Fruit fly (Drosophila melanogaster) whole organism, embryonic: ENCODE data around the gene CG8379.

Source experiments
- ATbp ChIP-seq: fragments of 200-800 bp; sonication (Bioruptor generic); optimal IDR thresholded peaks from 2 replicates; lab custom pipeline; 2017; ENCODE audit warnings: missing biosample characterization, mild to moderate bottlenecking, missing genetic modification characterization, missing genetic modification reagents
- Adf1 ChIP-seq: fragments of 200-800 bp; sonication (Bioruptor generic); IDR thresholded peaks from 2 replicates; pipeline ENCODE4 v1.3.6; 2022; ENCODE audit warnings: missing biosample characterization, missing genetic modification characterization
- Asciz ChIP-seq: fragments of 200-800 bp; sonication (Bioruptor generic); optimal IDR thresholded peaks from 2 replicates; lab custom pipeline; 2017; ENCODE audit warnings: missing biosample characterization, mild to moderate bottlenecking, missing genetic modification characterization, missing genetic modification reagents
- CG10321 ChIP-seq: fragments of 200-800 bp; sonication (Bioruptor generic); IDR thresholded peaks from 2 replicates; pipeline ENCODE4 v1.3.6; 2022; ENCODE audit warnings: missing biosample characterization, missing genetic modification characterization
- CG12236 ChIP-seq: fragments of 200-800 bp; sonication (Bioruptor generic); optimal IDR thresholded peaks from 2 replicates; lab custom pipeline; 2016; ENCODE audit warnings: missing biosample characterization, missing genetic modification characterization
- CG13775 ChIP-seq: fragments of 200-800 bp; sonication (Bioruptor generic); optimal IDR thresholded peaks from 3 replicates; lab custom pipeline; 2017; ENCODE audit warnings: missing biosample characterization, mild to moderate bottlenecking, missing genetic modification characterization
- CG13894 ChIP-seq: fragments of 200-800 bp; sonication (Bioruptor generic); optimal IDR thresholded peaks from 3 replicates; lab custom pipeline; 2018; ENCODE audit warnings: missing biosample characterization, mild to moderate bottlenecking, missing genetic modification characterization, moderate library complexity
- CG14014 ChIP-seq: fragments of 200-800 bp; sonication (Bioruptor generic); IDR thresholded peaks from 2 replicates; pipeline ENCODE4 v1.3.6; 2022; ENCODE audit warnings: missing biosample characterization, missing genetic modification characterization
- CG14965 ChIP-seq: fragments of 200-800 bp; sonication (Bioruptor generic); optimal IDR thresholded peaks from 2 replicates; lab custom pipeline; 2016; ENCODE audit warnings: missing biosample characterization, missing genetic modification characterization, borderline replicate concordance
- CG1529 ChIP-seq: fragments of 200-800 bp; sonication (Bioruptor generic); optimal IDR thresholded peaks from 3 replicates; lab custom pipeline; 2018; ENCODE audit warnings: missing biosample characterization, missing genetic modification characterization
- CG1603 ChIP-seq: fragments of 200-800 bp; sonication (Bioruptor generic); optimal IDR thresholded peaks from 2 replicates; lab custom pipeline; 2019; ENCODE audit warnings: missing biosample characterization, mild to moderate bottlenecking, missing genetic modification characterization, moderate library complexity
- CG17802 ChIP-seq: fragments of 200-800 bp; sonication (Bioruptor generic); optimal IDR thresholded peaks from 2 replicates; lab custom pipeline; 2018; ENCODE audit warnings: missing biosample characterization, mild to moderate bottlenecking, missing genetic modification characterization, moderate library complexity
- CG1832 ChIP-seq: fragments of 200-800 bp; sonication (Bioruptor generic); optimal IDR thresholded peaks from 2 replicates; lab custom pipeline; 2017; ENCODE audit warnings: missing biosample characterization, mild to moderate bottlenecking, missing genetic modification characterization, inconsistent platforms
- CG3407 ChIP-seq: fragments of 200-800 bp; sonication (Bioruptor generic); optimal IDR thresholded peaks from 2 replicates; lab custom pipeline; 2018; ENCODE audit warnings: missing biosample characterization, mild to moderate bottlenecking, missing genetic modification characterization
- CG34422 ChIP-seq: fragments of 200-800 bp; sonication (Bioruptor generic); IDR thresholded peaks from 3 replicates; pipeline ENCODE4 v1.3.6; 2022; ENCODE audit warnings: missing biosample characterization, missing genetic modification characterization
- CG4707 ChIP-seq: fragments of 200-800 bp; sonication (Bioruptor generic); optimal IDR thresholded peaks from 2 replicates; lab custom pipeline; 2018; ENCODE audit warnings: missing biosample characterization, mild to moderate bottlenecking, missing genetic modification characterization, moderate library complexity
- CG6654 ChIP-seq: fragments of 200-800 bp; sonication (Bioruptor generic); optimal IDR thresholded peaks from 2 replicates; lab custom pipeline; 2017; ENCODE audit warnings: missing biosample characterization, mild to moderate bottlenecking, missing genetic modification characterization
- CG7839 ChIP-seq: fragments of 200-800 bp; sonication (Bioruptor generic); optimal IDR thresholded peaks from 3 replicates; lab custom pipeline; 2018; ENCODE audit warnings: missing biosample characterization, mild to moderate bottlenecking, missing genetic modification characterization, moderate library complexity
- CG9797 ChIP-seq: fragments of 200-800 bp; sonication (Bioruptor generic); optimal IDR thresholded peaks from 3 replicates; lab custom pipeline; 2018; ENCODE audit warnings: missing biosample characterization, mild to moderate bottlenecking, missing genetic modification characterization
- CoRest ChIP-seq: fragments of 200-800 bp; sonication (Bioruptor generic); optimal IDR thresholded peaks from 3 replicates; lab custom pipeline; 2018; ENCODE audit warnings: missing biosample characterization, mild to moderate bottlenecking, missing genetic modification characterization, moderate library complexity
- D19A ChIP-seq: fragments of 200-800 bp; optimal IDR thresholded peaks from 3 replicates; lab custom pipeline; 2019; ENCODE audit warnings: missing biosample characterization, mild to moderate bottlenecking, missing genetic modification characterization, moderate library complexity
- HHEX ChIP-seq: fragments of 200-800 bp; sonication (Bioruptor generic); optimal IDR thresholded peaks from 3 replicates; lab custom pipeline; 2017; ENCODE audit warnings: missing biosample characterization, mild to moderate bottlenecking, missing genetic modification characterization, missing genetic modification reagents
- Hey ChIP-seq: fragments of 200-800 bp; sonication (Bioruptor generic); optimal IDR thresholded peaks from 3 replicates; lab custom pipeline; 2018; ENCODE audit warnings: missing biosample characterization, mild to moderate bottlenecking, missing genetic modification characterization
- Hsf ChIP-seq: fragments of 200-800 bp; sonication (Bioruptor generic); optimal IDR thresholded peaks from 3 replicates; lab custom pipeline; 2016; ENCODE audit warnings: missing biosample characterization, missing genetic modification characterization
- MESR4 ChIP-seq: fragments of 200-800 bp; sonication (Bioruptor generic); optimal IDR thresholded peaks from 2 replicates; lab custom pipeline; 2018; ENCODE audit warnings: missing biosample characterization, mild to moderate bottlenecking, missing genetic modification characterization, moderate library complexity
- Oli ChIP-seq: fragments of 200-800 bp; sonication (Bioruptor generic); optimal IDR thresholded peaks from 2 replicates; lab custom pipeline; 2018; ENCODE audit warnings: missing biosample characterization, mild to moderate bottlenecking, missing genetic modification characterization, moderate library complexity
- Optix ChIP-seq: fragments of 200-800 bp; sonication (Bioruptor generic); IDR thresholded peaks from 3 replicates; pipeline ENCODE4 v1.3.6; 2022; ENCODE audit warnings: missing biosample characterization, missing genetic modification characterization
- Spps ChIP-seq: fragments of 200-800 bp; sonication (Bioruptor generic); optimal IDR thresholded peaks from 2 replicates; lab custom pipeline; 2018; ENCODE audit warnings: missing biosample characterization, mild to moderate bottlenecking, missing genetic modification characterization
- al ChIP-seq: fragments of 200-800 bp; sonication (Bioruptor generic); IDR thresholded peaks from 2 replicates; pipeline ENCODE4 v1.3.6; 2022; ENCODE audit warnings: missing biosample characterization, missing genetic modification characterization
- ap ChIP-seq: fragments of 200-800 bp; sonication (Bioruptor generic); IDR thresholded peaks from 2 replicates; pipeline ENCODE4 v1.3.6; 2022; ENCODE audit warnings: missing biosample characterization, missing genetic modification characterization
- bsh ChIP-seq, 2 experiments: fragments of 200-800 bp; sonication (Bioruptor generic); optimal IDR thresholded peaks; 2 replicates each; lab custom pipeline; 2017 to 2018; ENCODE audit warnings: mild to moderate bottlenecking in 2 of 2, missing biosample characterization in 2 of 2, missing genetic modification characterization in 2 of 2, moderate library complexity in 1 of 2
- cg ChIP-seq: fragments of 200-800 bp; sonication (Bioruptor generic); optimal IDR thresholded peaks from 3 replicates; lab custom pipeline; 2019; ENCODE audit warnings: missing biosample characterization, mild to moderate bottlenecking, missing genetic modification characterization, moderate library complexity
- croc ChIP-seq: fragments of 200-800 bp; sonication (Bioruptor generic); conservative IDR thresholded peaks from 3 replicates; pipeline ENCODE4 v1.3.6; 2022; ENCODE audit warnings: missing biosample characterization, missing genetic modification characterization
- crp ChIP-seq, 2 experiments: fragments of 200-800 bp; sonication (Bioruptor generic); optimal IDR thresholded peaks; 2 replicates in 1 of 2; 3 replicates in 1 of 2; lab custom pipeline; 2017; ENCODE audit warnings: missing biosample characterization in 2 of 2, missing genetic modification characterization in 2 of 2, mild to moderate bottlenecking in 1 of 2, moderate library complexity in 1 of 2
- da ChIP-seq: fragments of 200-800 bp; sonication (Bioruptor generic); optimal IDR thresholded peaks from 2 replicates; lab custom pipeline; 2016; ENCODE audit warnings: missing biosample characterization, missing genetic modification characterization
- disco-r ChIP-seq: fragments of 200-800 bp; sonication (Bioruptor generic); optimal IDR thresholded peaks from 2 replicates; lab custom pipeline; 2016; ENCODE audit warnings: missing biosample characterization, missing genetic modification characterization
- fu2 ChIP-seq: fragments of 200-800 bp; sonication (Bioruptor generic); optimal IDR thresholded peaks from 2 replicates; lab custom pipeline; 2016; ENCODE audit warnings: missing biosample characterization, missing genetic modification characterization
- grau ChIP-seq: fragments of 200-800 bp; optimal IDR thresholded peaks from 3 replicates; lab custom pipeline; 2019; ENCODE audit warnings: missing biosample characterization, mild to moderate bottlenecking, missing genetic modification characterization, moderate library complexity
- gro ChIP-seq: fragments of 200-800 bp; sonication (Bioruptor generic); optimal IDR thresholded peaks from 2 replicates; lab custom pipeline; 2016; ENCODE audit warnings: missing biosample characterization, missing genetic modification characterization
- inv ChIP-seq: fragments of 200-800 bp; sonication (Bioruptor generic); IDR thresholded peaks from 2 replicates; pipeline ENCODE4 v1.3.6; 2022; ENCODE audit warnings: missing biosample characterization, missing genetic modification characterization; ENCODE audit not compliant: partially characterized antibody
- klu ChIP-seq: fragments of 200-800 bp; sonication (Bioruptor generic); IDR thresholded peaks from 2 replicates; pipeline ENCODE4 v1.3.6; 2022; ENCODE audit warnings: missing biosample characterization, missing genetic modification characterization
- kni ChIP-seq: fragments of 200-800 bp; sonication (Bioruptor generic); optimal IDR thresholded peaks from 3 replicates; lab custom pipeline; 2017; ENCODE audit warnings: mild to moderate bottlenecking, missing biosample characterization, missing genetic modification reagents, missing genetic modification characterization
- mld ChIP-seq: fragments of 200-800 bp; sonication (Bioruptor generic); IDR thresholded peaks from 3 replicates; pipeline ENCODE4 v1.3.6; 2022; ENCODE audit warnings: missing biosample characterization, missing genetic modification characterization; ENCODE audit not compliant: partially characterized antibody
- nerfin-2 ChIP-seq: fragments of 200-800 bp; sonication (Bioruptor generic); IDR thresholded peaks from 2 replicates; pipeline ENCODE4 v1.3.6; 2022; ENCODE audit warnings: missing biosample characterization, missing genetic modification characterization; ENCODE audit not compliant: partially characterized antibody
- org-1 ChIP-seq: fragments of 200-800 bp; sonication (Bioruptor generic); optimal IDR thresholded peaks from 2 replicates; lab custom pipeline; 2017; ENCODE audit warnings: missing biosample characterization, missing genetic modification characterization
- otp ChIP-seq: fragments of 200-800 bp; sonication (Bioruptor generic); IDR thresholded peaks from 3 replicates; pipeline ENCODE4, ENCODE4 v1.3.6; 2022; ENCODE audit warnings: missing biosample characterization, missing genetic modification characterization
- pum ChIP-seq: fragments of 200-800 bp; sonication (Bioruptor generic); optimal IDR thresholded peaks from 2 replicates; lab custom pipeline; 2016; ENCODE audit warnings: missing biosample characterization, missing genetic modification characterization
- slou ChIP-seq: fragments of 200-800 bp; sonication (Bioruptor generic); optimal IDR thresholded peaks from 3 replicates; lab custom pipeline; 2016; ENCODE audit warnings: missing biosample characterization, missing genetic modification characterization
- sr ChIP-seq: fragments of 200-800 bp; sonication (Bioruptor generic); IDR thresholded peaks from 3 replicates; pipeline ENCODE4 v1.3.6; 2022; ENCODE audit warnings: missing biosample characterization, missing genetic modification characterization
- usp ChIP-seq: fragments of >200 bp; optimal IDR thresholded peaks from 2 replicates; lab custom pipeline; 2017; ENCODE audit warnings: missing biosample characterization, missing genetic modification characterization
- zf30C ChIP-seq: fragments of 200-800 bp; sonication (Bioruptor generic); optimal IDR thresholded peaks from 3 replicates; lab custom pipeline; 2018; ENCODE audit warnings: missing biosample characterization, mild to moderate bottlenecking, missing genetic modification characterization

The CG8379 gene

dm6 chr3R:8784788-8785187, 39.4 kb upstream of the CG8379 start (continued):
- TF ChIP-seq CG17802 (tag; lab: Kevin White, UChicago) = no peak
- TF ChIP-seq D19A (tag; lab: Kevin White, UChicago) = no peak
- no peak for TF ChIP-seq disco-r (GFP tag; lab: Kevin White, UChicago)
- TF ChIP-seq CG13775 = no peak
- TF ChIP-seq inv (GFP tag; lab: Robert Waterston, UW) = no peak
- no peak for TF ChIP-seq CG10321
- TF ChIP-seq ATbp = peak; percentile 12
- no peak for TF ChIP-seq CG3407 (GFP tag; lab: Kevin White, UChicago)
- no peak for TF ChIP-seq CoRest (tag; lab: Kevin White, UChicago)
- no peak for TF ChIP-seq cg
- TF ChIP-seq otp = peak; percentile 36; the same call in 1 of the 3 replicates
- no peak for TF ChIP-seq Optix (GFP tag; lab: Robert Waterston, UW)
- TF ChIP-seq CG14014 (GFP tag; lab: Robert Waterston, UW) = peak; percentile 66; the same call in 1 of the 2 replicates
- no peak for TF ChIP-seq kni (GFP tag; lab: Kevin White, UChicago)
- TF ChIP-seq CG4707 (GFP tag; lab: Kevin White, UChicago) = no peak
- TF ChIP-seq ap (GFP tag; lab: Robert Waterston, UW) = no peak
- no peak for TF ChIP-seq CG12236 (GFP tag; lab: Kevin White, UChicago)
- TF ChIP-seq nerfin-2 (GFP tag; lab: Robert Waterston, UW) = no peak
- no peak for TF ChIP-seq HHEX (GFP tag; lab: Kevin White, UChicago)
- TF ChIP-seq croc (GFP tag; lab: Robert Waterston, UW) = no peak
- TF ChIP-seq Hsf (GFP tag; lab: Kevin White, UChicago) = peak; percentile 43
- no peak for TF ChIP-seq slou (GFP tag; lab: Kevin White, UChicago)
- no peak for TF ChIP-seq CG13894 (tag; lab: Kevin White, UChicago)
- TF ChIP-seq al (GFP tag; lab: Robert Waterston, UW) = peak; percentile 35; the same call in 1 of the 2 replicates
- TF ChIP-seq MESR4 (GFP tag; lab: Kevin White, UChicago) = no peak
- no peak for TF ChIP-seq CG1832
- no peak for TF ChIP-seq Asciz (GFP tag; lab: Kevin White, UChicago)
- peak; percentile 41 for TF ChIP-seq org-1 (GFP tag; lab: Kevin White, UChicago)
- no peak for TF ChIP-seq bsh (GFP tag; optimal IDR thresholded peaks at IDR 0.05; lab: Kevin White, UChicago)
- peak; percentile 62; the same call in 2 of the 3 replicates for TF ChIP-seq CG34422 (GFP tag; lab: Robert Waterston, UW)
- no peak for TF ChIP-seq zf30C (GFP tag; lab: Kevin White, UChicago)
- no peak for TF ChIP-seq CG1529
- TF ChIP-seq Hey (tag; lab: Kevin White, UChicago) = no peak
- TF ChIP-seq CG14965 (GFP tag; lab: Kevin White, UChicago) = no peak
- TF ChIP-seq klu = no peak
- no peak for TF ChIP-seq usp (GFP tag; lab: Kevin White, UChicago)
- peak; percentile 10 for TF ChIP-seq fu2 (GFP tag; lab: Kevin White, UChicago)
- no peak for TF ChIP-seq mld
- no peak for TF ChIP-seq pum (GFP tag; lab: Kevin White, UChicago)
- TF ChIP-seq Spps (tag; lab: Kevin White, UChicago) = no peak
- no peak for TF ChIP-seq CG6654 (GFP tag; lab: Kevin White, UChicago)
- TF ChIP-seq CG1603 (tag; lab: Kevin White, UChicago) = no peak
- no peak for TF ChIP-seq Adf1 (GFP tag; lab: Robert Waterston, UW)
- peak; percentile 59 for TF ChIP-seq Oli
- TF ChIP-seq CG7839 (tag; lab: Kevin White, UChicago) = no peak
- no peak for TF ChIP-seq crp (GFP tag; optimal IDR thresholded peaks at IDR 0.05; lab: Kevin White, UChicago)
- TF ChIP-seq CG9797 (GFP tag; lab: Kevin White, UChicago) = no peak
- no peak for TF ChIP-seq gro (GFP tag; lab: Kevin White, UChicago)
- TF ChIP-seq da (GFP tag; lab: Kevin White, UChicago) = no peak
- TF ChIP-seq sr (GFP tag; lab: Robert Waterston, UW) = no peak
- no peak for TF ChIP-seq grau (tag; lab: Kevin White, UChicago)
